Worm (Caenorhabditis elegans) whole organism, L2 larva: ENCODE results near the gene C23H3.5.
A peak's percentile ranks its signal among the peaks of the same experiment; 100 is the strongest.

ENCODE experiments used
- C34F6.9 ChIP-seq: fragments of 150-350 bp; optimal IDR thresholded peaks from 2 replicates; lab custom pipeline; 2014; ENCODE audit warnings: missing biosample characterization, missing genetic modification characterization
- F13H6.1 ChIP-seq: sonication (generic microtip); optimal IDR thresholded peaks from 2 replicates; lab custom pipeline; 2016; ENCODE audit warnings: missing genetic modification characterization, missing compliant biosample characterization
- R02D3.7 ChIP-seq: fragments of 150-350 bp; optimal IDR thresholded peaks from 2 replicates; lab custom pipeline; 2014; ENCODE audit warnings: missing biosample characterization, missing genetic modification characterization
- Y55F3AM.14 ChIP-seq: fragments of 200-800 bp; sonication (Bioruptor generic); optimal IDR thresholded peaks from 2 replicates; lab custom pipeline; 2018; ENCODE audit warnings: mild to moderate bottlenecking, missing genetic modification characterization, missing compliant biosample characterization
- ZK546.5 ChIP-seq: sonication (generic microtip); optimal IDR thresholded peaks from 2 replicates; lab custom pipeline; 2017; ENCODE audit warnings: missing biosample characterization, missing genetic modification characterization
- alr-1 ChIP-seq: fragments of 150-350 bp; optimal IDR thresholded peaks from 2 replicates; lab custom pipeline; 2014; ENCODE audit warnings: missing biosample characterization, missing genetic modification characterization
- aly-2 ChIP-seq: fragments of 150-350 bp; optimal IDR thresholded peaks from 2 replicates; lab custom pipeline; 2014; ENCODE audit warnings: missing biosample characterization, missing genetic modification characterization
- ama-1 ChIP-seq: fragments of 150-350 bp; optimal IDR thresholded peaks from 2 replicates; lab custom pipeline; 2018; ENCODE audit warnings: inconsistent platforms
- blmp-1 ChIP-seq: sonication (generic microtip); optimal IDR thresholded peaks from 2 replicates; lab custom pipeline; 2017; ENCODE audit warnings: missing genetic modification characterization, mild to moderate bottlenecking, missing compliant biosample characterization, antibody characterized with exemption, moderate library complexity; ENCODE audit not compliant: insufficient read depth
- ceh-16 ChIP-seq: fragments of 150-350 bp; optimal IDR thresholded peaks from 2 replicates; lab custom pipeline; 2014; ENCODE audit warnings: missing biosample characterization, missing genetic modification characterization
- ceh-82 ChIP-seq: fragments of 150-350 bp; optimal IDR thresholded peaks from 2 replicates; lab custom pipeline; 2014; ENCODE audit warnings: missing biosample characterization, missing genetic modification characterization
- crh-2 ChIP-seq: sonication (generic microtip); optimal IDR thresholded peaks from 2 replicates; lab custom pipeline; 2017; ENCODE audit warnings: missing biosample characterization, missing genetic modification characterization
- dmd-4 ChIP-seq: sonication (generic microtip); optimal IDR thresholded peaks from 2 replicates; lab custom pipeline; 2017; ENCODE audit warnings: missing biosample characterization, missing genetic modification characterization
- egl-27 ChIP-seq: sonication (generic microtip); optimal IDR thresholded peaks from 3 replicates; lab custom pipeline; 2017; ENCODE audit warnings: missing biosample characterization, missing genetic modification reagents, missing genetic modification characterization
- elt-1 ChIP-seq: fragments of 150-350 bp; optimal IDR thresholded peaks from 2 replicates; lab custom pipeline; 2014; ENCODE audit warnings: missing biosample characterization, missing genetic modification characterization
- elt-3 ChIP-seq: sonication (generic microtip); optimal IDR thresholded peaks from 2 replicates; lab custom pipeline; 2017; ENCODE audit warnings: missing biosample characterization, missing genetic modification characterization
- fos-1 ChIP-seq: fragments of 150-350 bp; optimal IDR thresholded peaks from 2 replicates; lab custom pipeline; 2014; ENCODE audit warnings: missing biosample characterization, missing genetic modification characterization
- gmeb-1 ChIP-seq: fragments of 150-350 bp; optimal IDR thresholded peaks from 2 replicates; lab custom pipeline; 2014; ENCODE audit warnings: missing biosample characterization, missing genetic modification characterization
- lin-11 ChIP-seq: fragments of 150-350 bp; sonication (generic microtip); optimal IDR thresholded peaks from 2 replicates; lab custom pipeline; 2014; ENCODE audit warnings: missing biosample characterization, missing genetic modification characterization, inconsistent platforms, mixed read lengths
- lin-13 ChIP-seq: fragments of 150-350 bp; optimal IDR thresholded peaks from 2 replicates; lab custom pipeline; 2014; ENCODE audit warnings: missing biosample characterization, missing genetic modification reagents, missing genetic modification characterization
- lin-39 ChIP-seq: fragments of 150-350 bp; optimal IDR thresholded peaks from 2 replicates; lab custom pipeline; 2014; ENCODE audit warnings: missing biosample characterization, missing genetic modification reagents, missing genetic modification characterization
- mab-5 ChIP-seq: fragments of 150-350 bp; optimal IDR thresholded peaks from 2 replicates; lab custom pipeline; 2014; ENCODE audit warnings: missing biosample characterization, missing genetic modification characterization
- mbf-1 ChIP-seq: sonication (generic microtip); optimal IDR thresholded peaks from 2 replicates; lab custom pipeline; 2017; ENCODE audit warnings: missing biosample characterization, missing genetic modification characterization
- mdl-1 ChIP-seq, 2 experiments: fragments of 150-350 bp in 1 of 2; sonication (generic microtip) in 1 of 2; optimal IDR thresholded peaks; 2 replicates each; lab custom pipeline; 2017; ENCODE audit warnings: missing biosample characterization in 2 of 2, missing genetic modification characterization in 2 of 2
- nhr-10 ChIP-seq: sonication (generic microtip); optimal IDR thresholded peaks from 2 replicates; lab custom pipeline; 2017; ENCODE audit warnings: missing biosample characterization, missing genetic modification characterization
- nhr-11 ChIP-seq: fragments of 150-350 bp; optimal IDR thresholded peaks from 2 replicates; lab custom pipeline; 2014; ENCODE audit warnings: missing biosample characterization, missing genetic modification characterization
- nhr-12 ChIP-seq: fragments of 150-350 bp; optimal IDR thresholded peaks from 2 replicates; lab custom pipeline; 2014; ENCODE audit warnings: missing biosample characterization, missing genetic modification characterization
- nhr-129 ChIP-seq: fragments of 150-350 bp; optimal IDR thresholded peaks from 2 replicates; lab custom pipeline; 2014; ENCODE audit warnings: missing biosample characterization, missing genetic modification characterization
- nhr-21 ChIP-seq: fragments of 150-350 bp; optimal IDR thresholded peaks from 2 replicates; lab custom pipeline; 2014; ENCODE audit warnings: missing biosample characterization, missing genetic modification characterization
- nhr-23 ChIP-seq: fragments of 150-350 bp; optimal IDR thresholded peaks from 2 replicates; lab custom pipeline; 2014; ENCODE audit warnings: missing biosample characterization, missing genetic modification reagents, missing genetic modification characterization
- nhr-237 ChIP-seq: fragments of 150-350 bp; optimal IDR thresholded peaks from 2 replicates; lab custom pipeline; 2014; ENCODE audit warnings: missing biosample characterization, missing genetic modification characterization
- nhr-25 ChIP-seq: fragments of 150-350 bp; sonication (generic microtip); optimal IDR thresholded peaks from 3 replicates; lab custom pipeline; 2014; ENCODE audit warnings: missing biosample characterization, missing genetic modification characterization
- nhr-6 ChIP-seq: fragments of 150-350 bp; optimal IDR thresholded peaks from 2 replicates; lab custom pipeline; 2014; ENCODE audit warnings: missing biosample characterization, missing genetic modification characterization
- nhr-77 ChIP-seq: fragments of 150-350 bp; optimal IDR thresholded peaks from 2 replicates; lab custom pipeline; 2014; ENCODE audit warnings: missing biosample characterization, missing genetic modification characterization
- peb-1 ChIP-seq: fragments of 150-350 bp; optimal IDR thresholded peaks from 2 replicates; lab custom pipeline; 2014; ENCODE audit warnings: missing biosample characterization, missing genetic modification characterization
- sem-4 ChIP-seq: fragments of 150-350 bp; optimal IDR thresholded peaks from 2 replicates; lab custom pipeline; 2014; ENCODE audit warnings: missing biosample characterization, missing genetic modification reagents, missing genetic modification characterization
- skn-1 ChIP-seq: sonication (generic microtip); optimal IDR thresholded peaks from 2 replicates; lab custom pipeline; 2017; ENCODE audit warnings: missing biosample characterization, missing genetic modification characterization
- sma-3 ChIP-seq: sonication (generic microtip); optimal IDR thresholded peaks from 2 replicates; lab custom pipeline; 2016; ENCODE audit warnings: missing genetic modification reagents, missing genetic modification characterization, missing compliant biosample characterization
- sma-9 ChIP-seq, 2 experiments: fragments of 150-350 bp in 1 of 2; sonication (generic microtip) in 1 of 2; optimal IDR thresholded peaks; 2 replicates each; lab custom pipeline; 2014 to 2016; ENCODE audit warnings: missing genetic modification characterization in 2 of 2, mild to moderate bottlenecking in 1 of 2, missing biosample characterization in 1 of 2, missing compliant biosample characterization in 1 of 2, missing genetic modification reagents in 1 of 2, moderate library complexity in 1 of 2
- snpc-4 ChIP-seq: fragments of 150-350 bp; optimal IDR thresholded peaks from 2 replicates; lab custom pipeline; 2014; ENCODE audit warnings: missing biosample characterization, missing genetic modification characterization
- unc-39 ChIP-seq: fragments of 150-350 bp; optimal IDR thresholded peaks from 2 replicates; lab custom pipeline; 2014; ENCODE audit warnings: missing biosample characterization, missing genetic modification characterization
- zag-1 ChIP-seq: fragments of 150-350 bp; optimal IDR thresholded peaks from 2 replicates; lab custom pipeline; 2014; ENCODE audit warnings: missing biosample characterization, missing genetic modification characterization
- ztf-1 ChIP-seq: fragments of 200-800 bp; sonication (Bioruptor generic); conservative IDR thresholded peaks from 2 replicates; pipeline ENCODE4 v1.3.6; 2022; ENCODE audit warnings: missing genetic modification characterization, missing compliant biosample characterization
- ztf-11 ChIP-seq: sonication (generic microtip); optimal IDR thresholded peaks from 2 replicates; lab custom pipeline; 2017; ENCODE audit warnings: missing biosample characterization, missing genetic modification characterization
- ztf-4 ChIP-seq: fragments of 150-350 bp; optimal IDR thresholded peaks from 2 replicates; lab custom pipeline; 2014; ENCODE audit warnings: missing biosample characterization, missing genetic modification characterization

The C23H3.5 gene

DNA sequence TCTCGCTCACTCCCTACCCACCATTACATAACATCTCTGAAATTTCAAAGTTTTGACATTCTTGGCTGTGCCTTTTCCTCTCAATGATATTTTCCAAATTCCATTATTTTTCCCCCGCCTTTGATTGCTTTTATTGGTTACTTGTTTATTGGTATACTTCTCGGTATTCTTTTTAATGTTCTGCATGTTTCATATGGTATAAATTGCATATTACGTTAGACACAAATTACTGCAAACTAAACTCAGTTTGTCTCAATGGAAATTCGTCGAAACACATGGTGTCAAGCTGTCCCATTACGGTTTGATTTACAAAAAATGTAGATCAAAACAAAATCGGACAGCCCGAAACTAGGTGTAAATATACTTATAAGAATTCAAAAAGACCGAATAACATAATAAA, 25.4 kb upstream of the C23H3.5 start:
- TF ChIP-seq nhr-12 (tag; lab: Kevin White, UChicago) (no peak), nhr-129 (tag; lab: Kevin White, UChicago) (no peak), nhr-6 (tag; lab: Kevin White, UChicago) (peak; percentile 59), ztf-1 (no peak)

DNA sequence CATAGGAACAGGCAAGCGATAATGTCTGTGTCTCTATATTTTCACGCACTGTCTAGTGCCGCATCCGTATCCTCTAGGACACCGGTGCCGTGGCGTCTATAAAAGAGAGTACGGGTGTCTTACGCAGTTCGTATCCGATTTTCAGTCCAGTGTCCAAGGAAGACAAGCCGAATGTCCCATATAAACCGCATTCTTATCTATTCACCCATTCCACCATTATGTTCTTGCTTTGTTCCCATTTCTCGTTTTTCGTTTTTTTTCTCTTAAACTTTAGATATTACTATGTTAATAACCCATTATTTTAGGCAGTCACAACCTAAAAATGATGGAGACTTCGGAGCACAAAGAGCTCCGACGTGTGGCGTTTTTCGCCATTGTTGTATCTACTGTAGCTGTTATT, 24.4 kb upstream of the C23H3.5 start, which contains the start of gene sqt-2:
Gene sqt-2, plus strand, starts transcription at position 301 of the 400 bp plus-strand sequence.
- TF ChIP-seq nhr-6 (tag; lab: Kevin White, UChicago) (peak; percentile 37), nhr-21 (tag; lab: Kevin White, UChicago) (peak; percentile 25), mdl-1 (tag; optimal IDR thresholded peaks at IDR 0.05; lab: Kevin White, UChicago) (no peak), sma-3 (no peak), ama-1 (lab: Kevin White, UChicago) (peak; percentile 13)
- TF ChIP-seq, all 48 proteins: peak for 3

- TF ChIP-seq gmeb-1 (tag; lab: Kevin White, UChicago) (no peak), fos-1 (no peak), zag-1 (tag; lab: Kevin White, UChicago) (no peak), nhr-12 (tag; lab: Kevin White, UChicago) (no peak), elt-1 (tag; lab: Kevin White, UChicago) (no peak), nhr-237 (tag; lab: Kevin White, UChicago) (no peak), ama-1 (lab: Kevin White, UChicago) (peak; percentile 62), alr-1 (no peak), mbf-1 (tag; lab: Kevin White, UChicago) (no peak), ceh-16 (tag; lab: Kevin White, UChicago) (no peak), ceh-82 (tag; lab: Kevin White, UChicago) (no peak), elt-3 (tag; lab: Kevin White, UChicago) (peak; percentile 27)
These were observed 23.6 kb upstream of the C23H3.5 start for ce11 chrII:23739-24138.

DNA sequence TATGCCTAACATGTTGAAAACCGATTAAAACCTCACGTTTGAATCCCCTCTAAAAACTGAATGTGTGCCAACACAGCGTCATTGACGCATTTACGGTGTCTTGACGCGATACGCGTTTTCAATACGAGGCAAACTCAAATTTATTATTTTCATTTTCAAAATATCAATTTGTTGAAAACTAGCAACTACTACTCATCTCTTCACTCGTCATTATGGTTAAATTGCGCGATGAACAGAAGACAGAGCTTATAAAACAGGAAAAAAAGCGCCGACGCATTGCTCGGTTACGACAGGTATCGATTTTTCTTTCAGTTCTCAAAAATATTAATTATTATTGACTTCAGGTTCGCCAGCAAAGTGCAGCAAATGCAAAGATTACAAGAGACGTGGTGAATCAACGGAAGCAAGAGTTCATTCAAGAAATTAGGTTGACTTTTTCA, 22.8 kb upstream of the C23H3.5 start, which contains the start of gene enee-1:
Gene enee-1, plus strand, starts transcription at position 108 of the 440 bp plus-strand sequence.
- TF ChIP-seq sma-9 (GFP tag; optimal IDR thresholded peaks at IDR 0.05; lab: Kevin White, UChicago), result peak; percentile 90
- TF ChIP-seq sma-9 (tag; optimal IDR thresholded peaks at IDR 0.05; lab: Kevin White, UChicago), result no peak
- no peak for TF ChIP-seq nhr-23 (tag; lab: Kevin White, UChicago)
- TF ChIP-seq nhr-237 (tag; lab: Kevin White, UChicago), result no peak
- TF ChIP-seq ceh-16 (tag; lab: Kevin White, UChicago), result peak; percentile 21
- TF ChIP-seq skn-1 (tag; lab: Kevin White, UChicago), result peak; percentile 23
- peak; percentile 5 for TF ChIP-seq ztf-4
- TF ChIP-seq egl-27, result peak; percentile 4
- TF ChIP-seq mdl-1 (tag; optimal IDR thresholded peaks at IDR 0.05; lab: Kevin White, UChicago), result peak in 1 of 2 experiments; percentile 36
- no peak for TF ChIP-seq dmd-4 (tag; lab: Kevin White, UChicago)
- TF ChIP-seq mbf-1 (tag; lab: Kevin White, UChicago), result no peak
- TF ChIP-seq crh-2 (tag; lab: Kevin White, UChicago), result peak; percentile 94
- peak; percentile 48 for TF ChIP-seq snpc-4
- TF ChIP-seq ama-1 (lab: Kevin White, UChicago), result peak; percentile 87
- peak; percentile 94 for TF ChIP-seq nhr-21 (tag; lab: Kevin White, UChicago)
- peak; percentile 18 for TF ChIP-seq nhr-77
- TF ChIP-seq blmp-1 (tag; lab: Kevin White, UChicago), result peak; percentile 38
- peak; percentile 86 for TF ChIP-seq sma-3
- no peak for TF ChIP-seq nhr-12 (tag; lab: Kevin White, UChicago)
- TF ChIP-seq lin-13, result peak; percentile 91
- no peak for TF ChIP-seq aly-2 (tag; lab: Kevin White, UChicago)
- no peak for TF ChIP-seq nhr-11 (tag; lab: Kevin White, UChicago)
- no peak for TF ChIP-seq sem-4 (tag; lab: Kevin White, UChicago)
- TF ChIP-seq ztf-11, result no peak
- TF ChIP-seq peb-1, result no peak
- no peak for TF ChIP-seq ZK546.5 (tag; lab: Kevin White, UChicago)
- no peak for TF ChIP-seq alr-1
- peak; percentile 78 for TF ChIP-seq F13H6.1
- TF ChIP-seq elt-1 (tag; lab: Kevin White, UChicago), result peak; percentile 18
- no peak for TF ChIP-seq gmeb-1 (tag; lab: Kevin White, UChicago)
- peak; percentile 62 for TF ChIP-seq R02D3.7
- peak; percentile 62 for TF ChIP-seq lin-11 (tag; lab: Kevin White, UChicago)
- TF ChIP-seq nhr-10 (tag; lab: Kevin White, UChicago), result peak; percentile 74
- peak; percentile 77 for TF ChIP-seq mab-5 (tag; lab: Kevin White, UChicago)
- TF ChIP-seq elt-3 (tag; lab: Kevin White, UChicago), result no peak
- TF ChIP-seq nhr-129 (tag; lab: Kevin White, UChicago), result peak; percentile 91
- no peak for TF ChIP-seq Y55F3AM.14 (GFP tag; lab: Kevin White, UChicago)
- TF ChIP-seq C34F6.9, result peak; percentile 90
- peak; percentile 67 for TF ChIP-seq ceh-82 (tag; lab: Kevin White, UChicago)
- no peak for TF ChIP-seq lin-39 (tag; lab: Kevin White, UChicago)
- TF ChIP-seq zag-1 (tag; lab: Kevin White, UChicago), result peak; percentile 51
- TF ChIP-seq unc-39, result no peak
- TF ChIP-seq fos-1, result peak; percentile 50
- peak; percentile 99 for TF ChIP-seq nhr-6 (tag; lab: Kevin White, UChicago)
- TF ChIP-seq nhr-25, result peak; percentile 89
